Worm (Caenorhabditis elegans): ENCODE measurements around the gene clec-78.

clec-78 gene

ce11 chrIV:3965013-3965412 is 23.9 kb upstream of the clec-78 start, which contains the start of gene clec-76:
TSS of gene clec-76 (plus strand) at chrIV:3965246.
- TF ChIP-seq ref-1 (GFP tag; conservative IDR thresholded peaks at IDR 0.05): no peak
- TF ChIP-seq klf-2 (GFP tag; conservative IDR thresholded peaks at IDR 0.05): no peak
- TF ChIP-seq ztf-23 (GFP tag; IDR thresholded peaks at IDR 0.05): no peak

ce11 chrIV:3973049-3973448 is 15.9 kb upstream of the clec-78 start, which contains the start of gene clec-79:
TSS of gene clec-79 (plus strand) at chrIV:3973349.
- TF ChIP-seq tab-1 (GFP tag; IDR thresholded peaks at IDR 0.05) (no peak), flt-1 (GFP tag; IDR thresholded peaks at IDR 0.05) (no peak), ztf-29 (GFP tag; IDR thresholded peaks at IDR 0.05) (no peak)

ce11 chrIV:3977965-3978523 is 10.9 kb upstream of the clec-78 start, which contains the start of gene srh-220:
TSS of gene srh-220 (minus strand) at chrIV:3978015.
- no peak for TF ChIP-seq ztf-23 (GFP tag; IDR thresholded peaks at IDR 0.05)
- TF ChIP-seq klf-2 (GFP tag; conservative IDR thresholded peaks at IDR 0.05): no peak
- TF ChIP-seq T22C8.4 (GFP tag; IDR thresholded peaks at IDR 0.05): no peak
- TF ChIP-seq flt-1 (GFP tag; IDR thresholded peaks at IDR 0.05): no peak
- no peak for TF ChIP-seq cog-1 (tag; optimal IDR thresholded peaks at IDR 0.05)
- no peak for TF ChIP-seq med-1 (GFP tag; optimal IDR thresholded peaks at IDR 0.05; ENCODE audit: insufficient read depth)
- TF ChIP-seq ztf-29 (GFP tag; IDR thresholded peaks at IDR 0.05): no peak
- TF ChIP-seq tab-1 (GFP tag; IDR thresholded peaks at IDR 0.05): no peak
- TF ChIP-seq ref-1 (GFP tag; conservative IDR thresholded peaks at IDR 0.05): no peak

- TF ChIP-seq med-1 (GFP tag; optimal IDR thresholded peaks at IDR 0.05; ENCODE audit: insufficient read depth): no peak
- no peak for TF ChIP-seq ref-1 (GFP tag; conservative IDR thresholded peaks at IDR 0.05)
- TF ChIP-seq tab-1 (GFP tag; IDR thresholded peaks at IDR 0.05): no peak
- no peak for TF ChIP-seq flt-1 (GFP tag; IDR thresholded peaks at IDR 0.05)
- no peak for TF ChIP-seq klf-2 (GFP tag; conservative IDR thresholded peaks at IDR 0.05)
These were observed 9.4 kb upstream of the clec-78 start, which contains the start of gene srh-222 for ce11 chrIV:3979525-3979924. TSS of gene srh-222 (plus strand) at chrIV:3979825.

- no peak for TF ChIP-seq ztf-23 (GFP tag; IDR thresholded peaks at IDR 0.05)
- TF ChIP-seq klf-2 (GFP tag; conservative IDR thresholded peaks at IDR 0.05): no peak
- TF ChIP-seq cog-1 (tag; optimal IDR thresholded peaks at IDR 0.05): no peak
- no peak for TF ChIP-seq flt-1 (GFP tag; IDR thresholded peaks at IDR 0.05)
- no peak for TF ChIP-seq tab-1 (GFP tag; IDR thresholded peaks at IDR 0.05)
- no peak for TF ChIP-seq med-1 (GFP tag; optimal IDR thresholded peaks at IDR 0.05; ENCODE audit: insufficient read depth)
- TF ChIP-seq T22C8.4 (GFP tag; IDR thresholded peaks at IDR 0.05): no peak
- no peak for TF ChIP-seq ztf-29 (GFP tag; IDR thresholded peaks at IDR 0.05)
These were observed 7.3 kb upstream of the clec-78 start, which contains the start of gene srh-223 for ce11 chrIV:3981601-3982000. TSS of gene srh-223 (plus strand) at chrIV:3981901.

ce11 chrIV:3988132-3988531 is 770 bp upstream of the clec-78 start:
- TF ChIP-seq med-1 (GFP tag; optimal IDR thresholded peaks at IDR 0.05; ENCODE audit: insufficient read depth) (no peak), ref-1 (GFP tag; conservative IDR thresholded peaks at IDR 0.05) (no peak), flt-1 (GFP tag; IDR thresholded peaks at IDR 0.05) (no peak), T22C8.4 (GFP tag; IDR thresholded peaks at IDR 0.05) (no peak), ztf-29 (GFP tag; IDR thresholded peaks at IDR 0.05) (no peak), cog-1 (tag; optimal IDR thresholded peaks at IDR 0.05) (no peak)

ce11 chrIV:3993292-3993691 is 4.4 kb downstream of the clec-78 start, which contains the start of gene F47C12.6:
TSS of gene F47C12.6 (minus strand) at chrIV:3993392.
- TF ChIP-seq ztf-29 (GFP tag; IDR thresholded peaks at IDR 0.05): no peak
- no peak for TF ChIP-seq tab-1 (GFP tag; IDR thresholded peaks at IDR 0.05)
- TF ChIP-seq ref-1 (GFP tag; conservative IDR thresholded peaks at IDR 0.05): no peak
- TF ChIP-seq cog-1 (tag; optimal IDR thresholded peaks at IDR 0.05): no peak
- no peak for TF ChIP-seq flt-1 (GFP tag; IDR thresholded peaks at IDR 0.05)
- no peak for TF ChIP-seq klf-2 (GFP tag; conservative IDR thresholded peaks at IDR 0.05)
- TF ChIP-seq T22C8.4 (GFP tag; IDR thresholded peaks at IDR 0.05): no peak
- no peak for TF ChIP-seq ztf-23 (GFP tag; IDR thresholded peaks at IDR 0.05)
- TF ChIP-seq med-1 (GFP tag; optimal IDR thresholded peaks at IDR 0.05; ENCODE audit: insufficient read depth): no peak

ce11 chrIV:3994318-3994717 is 5.4 kb downstream of the clec-78 start, which contains the start of gene F47C12.13:
TSS of gene F47C12.13 (minus strand) at chrIV:3994418.
- no peak for TF ChIP-seq ztf-29 (GFP tag; IDR thresholded peaks at IDR 0.05)
- TF ChIP-seq ztf-23 (GFP tag; IDR thresholded peaks at IDR 0.05): no peak
- TF ChIP-seq tab-1 (GFP tag; IDR thresholded peaks at IDR 0.05): no peak
- no peak for TF ChIP-seq cog-1 (tag; optimal IDR thresholded peaks at IDR 0.05)

ce11 chrIV:3995384-3995783 is 6.5 kb downstream of the clec-78 start, which contains the start of gene F47C12.7:
TSS of gene F47C12.7 (minus strand) at chrIV:3995484.
- TF ChIP-seq ztf-23 (GFP tag; IDR thresholded peaks at IDR 0.05) (no peak), ztf-29 (GFP tag; IDR thresholded peaks at IDR 0.05) (no peak), klf-2 (GFP tag; conservative IDR thresholded peaks at IDR 0.05) (no peak), T22C8.4 (GFP tag; IDR thresholded peaks at IDR 0.05) (no peak), tab-1 (GFP tag; IDR thresholded peaks at IDR 0.05) (no peak), cog-1 (tag; optimal IDR thresholded peaks at IDR 0.05) (no peak)

- TF ChIP-seq tab-1 (GFP tag; IDR thresholded peaks at IDR 0.05) (no peak), ref-1 (GFP tag; conservative IDR thresholded peaks at IDR 0.05) (no peak), med-1 (GFP tag; optimal IDR thresholded peaks at IDR 0.05; ENCODE audit: insufficient read depth) (no peak), cog-1 (tag; optimal IDR thresholded peaks at IDR 0.05) (no peak), klf-2 (GFP tag; conservative IDR thresholded peaks at IDR 0.05) (no peak), ztf-23 (GFP tag; IDR thresholded peaks at IDR 0.05) (no peak), T22C8.4 (GFP tag; IDR thresholded peaks at IDR 0.05) (no peak), ztf-29 (GFP tag; IDR thresholded peaks at IDR 0.05) (no peak), flt-1 (GFP tag; IDR thresholded peaks at IDR 0.05) (no peak)
These were observed 9.6 kb downstream of the clec-78 start, which contains the start of gene F47C12.8 for ce11 chrIV:3998517-3998916. TSS of gene F47C12.8 (minus strand) at chrIV:3998617.

All from whole organism, midembryonic.